Worm (Caenorhabditis elegans): ENCODE results near the gene C28A5.6.

ce11 chrIII:4452749-4453148 is 23.4 kb upstream of the C28A5.6 start:
- no peak for TF ChIP-seq blmp-1 (tag; optimal IDR thresholded peaks at IDR 0.05)
- no peak for TF ChIP-seq nhr-237 (tag; optimal IDR thresholded peaks at IDR 0.05)
- TF ChIP-seq lsy-2 (tag; optimal IDR thresholded peaks at IDR 0.05), result no peak
- TF ChIP-seq mab-5 (tag; optimal IDR thresholded peaks at IDR 0.05), result no peak
- no peak for TF ChIP-seq ceh-83 (GFP tag; optimal IDR thresholded peaks at IDR 0.05)
- TF ChIP-seq drap-1 (GFP tag; optimal IDR thresholded peaks at IDR 0.05), result no peak
- TF ChIP-seq nhr-76 (tag; optimal IDR thresholded peaks at IDR 0.05), result no peak
- no peak for TF ChIP-seq unc-120 (tag; optimal IDR thresholded peaks at IDR 0.05; ENCODE audit: poor library complexity, severe bottlenecking)
- TF ChIP-seq snpc-4 (tag; optimal IDR thresholded peaks at IDR 0.05), result no peak
- TF ChIP-seq pha-4 (tag; optimal IDR thresholded peaks at IDR 0.05), result no peak
- no peak for TF ChIP-seq bed-3 (GFP tag; optimal IDR thresholded peaks at IDR 0.05)
- no peak for TF ChIP-seq unc-39 (tag; optimal IDR thresholded peaks at IDR 0.05)

All from whole organism, mixed stage, embryonic.